Worm (Caenorhabditis elegans) whole organism, L1 larva: ENCODE data around the gene M03C11.1.

ENCODE experiments used
- C04F5.9 ChIP-seq: sonication (generic microtip); optimal IDR thresholded peaks from 2 replicates; lab custom pipeline; 2016; ENCODE audit warnings: missing genetic modification characterization, missing compliant biosample characterization
- aha-1 ChIP-seq: fragments of 150-350 bp; optimal IDR thresholded peaks from 2 replicates; lab custom pipeline; 2014; ENCODE audit warnings: missing biosample characterization, missing genetic modification characterization
- alr-1 ChIP-seq: fragments of 200-800 bp; sonication (Bioruptor generic); optimal IDR thresholded peaks from 2 replicates; lab custom pipeline; 2018; ENCODE audit warnings: borderline replicate concordance, mild to moderate bottlenecking, missing genetic modification characterization, missing compliant biosample characterization
- ceh-82 ChIP-seq, 3 experiments: fragments of 150-350 bp in 1 of 3; sonication (generic microtip) in 2 of 3; optimal IDR thresholded peaks; 2 replicates each; lab custom pipeline; 2014 to 2017; ENCODE audit warnings: missing biosample characterization in 3 of 3, missing genetic modification characterization in 3 of 3
- ceh-88 ChIP-seq: fragments of 200-800 bp; sonication (Bioruptor generic); IDR thresholded peaks from 2 replicates; pipeline ENCODE4 v1.3.6; 2022; ENCODE audit warnings: missing genetic modification characterization, missing compliant biosample characterization
- ces-1 ChIP-seq: fragments of 150-350 bp; optimal IDR thresholded peaks from 2 replicates; lab custom pipeline; 2014; ENCODE audit warnings: missing biosample characterization, missing genetic modification reagents, missing genetic modification characterization
- efl-1 ChIP-seq, 4 experiments: fragments of 150-350 bp; optimal IDR thresholded peaks in 3 of 4; peaks in 1 of 4; 1 replicate in 1 of 4; 2 replicates in 3 of 4; lab custom pipeline; 2014; ENCODE audit warnings: missing biosample characterization in 2 of 4, missing genetic modification characterization in 2 of 4, missing genetic modification reagents in 2 of 4
- egl-13 ChIP-seq: sonication (generic microtip); optimal IDR thresholded peaks from 2 replicates; lab custom pipeline; 2016; ENCODE audit warnings: missing genotype, missing genetic modification reagents, missing genetic modification characterization, missing compliant biosample characterization
- elt-2 ChIP-seq: sonication (generic microtip); optimal IDR thresholded peaks from 2 replicates; lab custom pipeline; 2016; ENCODE audit warnings: missing genetic modification characterization, mild to moderate bottlenecking, inconsistent platforms, missing compliant biosample characterization, missing genetic modification reagents
- fkh-8 ChIP-seq: sonication (generic microtip); optimal IDR thresholded peaks from 2 replicates; lab custom pipeline; 2016; ENCODE audit warnings: mild to moderate bottlenecking, missing genetic modification characterization, missing compliant biosample characterization
- hlh-17 ChIP-seq: fragments of 200-800 bp; sonication (Bioruptor generic); optimal IDR thresholded peaks from 2 replicates; lab custom pipeline; 2018; ENCODE audit warnings: missing genetic modification characterization, mild to moderate bottlenecking, missing compliant biosample characterization, moderate library complexity, borderline replicate concordance
- isw-1 ChIP-seq: fragments of 200-800 bp; sonication (Bioruptor generic); IDR thresholded peaks from 2 replicates; pipeline ENCODE4 v1.3.6; 2022; ENCODE audit warnings: missing genetic modification characterization, missing compliant biosample characterization
- jun-1 ChIP-seq: fragments of 150-350 bp; optimal IDR thresholded peaks from 2 replicates; lab custom pipeline; 2014; ENCODE audit warnings: missing biosample characterization, missing genetic modification reagents, missing genetic modification characterization
- lin-13 ChIP-seq: fragments of 150-350 bp; optimal IDR thresholded peaks from 2 replicates; lab custom pipeline; 2014; ENCODE audit warnings: missing biosample characterization, missing genetic modification reagents, missing genetic modification characterization
- lin-14 ChIP-seq: fragments of 200-800 bp; sonication (Bioruptor generic); optimal IDR thresholded peaks from 2 replicates; lab custom pipeline; 2018; ENCODE audit warnings: mild to moderate bottlenecking, missing genetic modification characterization, moderate library complexity, missing compliant biosample characterization
- lin-39 ChIP-seq: fragments of 150-350 bp; optimal IDR thresholded peaks from 2 replicates; lab custom pipeline; 2014; ENCODE audit warnings: missing biosample characterization, missing genetic modification reagents, missing genetic modification characterization
- lsy-2 ChIP-seq, 2 experiments: fragments of 150-350 bp; optimal IDR thresholded peaks; 2 replicates each; lab custom pipeline; 2014; ENCODE audit warnings: missing biosample characterization in 2 of 2, missing genetic modification characterization in 2 of 2
- mdl-1 ChIP-seq, 2 experiments: fragments of 150-350 bp; optimal IDR thresholded peaks; 2 replicates each; lab custom pipeline; 2014 to 2017; ENCODE audit warnings: missing biosample characterization in 2 of 2, missing genetic modification characterization in 2 of 2, inconsistent platforms in 1 of 2
- mep-1 ChIP-seq: fragments of 150-350 bp; optimal IDR thresholded peaks from 2 replicates; lab custom pipeline; 2014; ENCODE audit warnings: missing biosample characterization, missing genetic modification characterization
- nhr-12 ChIP-seq: sonication (generic microtip); optimal IDR thresholded peaks from 2 replicates; lab custom pipeline; 2017; ENCODE audit warnings: missing biosample characterization, missing genetic modification characterization
- nhr-20 ChIP-seq: sonication (generic microtip); optimal IDR thresholded peaks from 2 replicates; lab custom pipeline; 2016; ENCODE audit warnings: mild to moderate bottlenecking, missing genetic modification characterization, missing compliant biosample characterization
- nhr-47 ChIP-seq: sonication (generic microtip); optimal IDR thresholded peaks from 2 replicates; lab custom pipeline; 2016; ENCODE audit warnings: mild to moderate bottlenecking, missing genetic modification characterization, moderate library complexity, missing compliant biosample characterization
- nhr-71 ChIP-seq: sonication (generic microtip); optimal IDR thresholded peaks from 2 replicates; lab custom pipeline; 2016; ENCODE audit warnings: mild to moderate bottlenecking, missing genetic modification characterization, moderate library complexity, missing compliant biosample characterization
- nhr-84 ChIP-seq: sonication (generic microtip); optimal IDR thresholded peaks from 2 replicates; lab custom pipeline; 2017; ENCODE audit warnings: missing biosample characterization, missing genetic modification characterization
- nhr-85 ChIP-seq: sonication (generic microtip); peaks from one replicate; lab custom pipeline; 2016; ENCODE audit warnings: missing genetic modification characterization, inconsistent platforms, missing compliant biosample characterization
- pag-3 ChIP-seq: sonication (generic microtip); optimal IDR thresholded peaks from 2 replicates; lab custom pipeline; 2017; ENCODE audit warnings: missing genetic modification characterization, mild to moderate bottlenecking, missing compliant biosample characterization, antibody characterized with exemption, borderline replicate concordance; ENCODE audit not compliant: insufficient read depth
- pax-3 ChIP-seq: fragments of 200-800 bp; sonication (Bioruptor generic); optimal IDR thresholded peaks from 2 replicates; lab custom pipeline; 2018; ENCODE audit warnings: mild to moderate bottlenecking, missing genetic modification characterization, moderate library complexity, missing compliant biosample characterization
- rnt-1 ChIP-seq: sonication (generic microtip); optimal IDR thresholded peaks from 2 replicates; lab custom pipeline; 2016; ENCODE audit warnings: mild to moderate bottlenecking, missing genetic modification characterization, moderate library complexity, missing compliant biosample characterization
- skn-1 ChIP-seq: fragments of 150-350 bp; optimal IDR thresholded peaks from 2 replicates; lab custom pipeline; 2014; ENCODE audit warnings: missing biosample characterization, missing genetic modification characterization
- swsn-7 ChIP-seq: sonication (generic microtip); optimal IDR thresholded peaks from 2 replicates; lab custom pipeline; 2016; ENCODE audit warnings: missing genetic modification characterization, missing compliant biosample characterization
- unc-86 ChIP-seq: sonication (generic microtip); optimal IDR thresholded peaks from 2 replicates; lab custom pipeline; 2016; ENCODE audit warnings: missing genetic modification characterization, missing compliant biosample characterization
- zip-4 ChIP-seq: fragments of 200-800 bp; sonication (Bioruptor generic); optimal IDR thresholded peaks from 2 replicates; lab custom pipeline; 2018; ENCODE audit warnings: mild to moderate bottlenecking, missing genetic modification characterization, moderate library complexity, missing compliant biosample characterization

Gene M03C11.1

DNA sequence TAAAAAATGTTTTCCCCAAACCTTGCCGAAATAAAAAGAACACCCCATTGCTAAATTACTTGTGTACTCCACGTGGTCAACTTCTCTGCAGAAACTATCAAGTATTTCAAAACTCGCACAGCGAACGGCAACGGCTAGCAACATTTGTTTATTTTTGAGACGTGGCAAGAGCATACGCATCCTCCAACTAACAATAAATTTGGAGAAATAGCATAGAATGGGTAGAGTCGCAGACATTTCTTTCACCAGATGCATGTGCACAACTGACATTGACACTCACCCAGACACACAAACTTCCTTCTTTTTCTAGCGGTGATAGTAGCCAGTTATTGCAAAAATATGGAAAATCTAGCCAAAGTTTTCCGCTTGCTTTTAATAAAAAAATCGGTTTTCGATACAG, 16.3 kb downstream of the M03C11.1 start:
- TF ChIP-seq nhr-84 (tag; lab: Kevin White, UChicago) = no peak
- no peak for TF ChIP-seq lin-39 (tag; lab: Kevin White, UChicago)
- TF ChIP-seq skn-1 (tag; lab: Kevin White, UChicago) = no peak
- peak; percentile 71 for TF ChIP-seq lin-14 (GFP tag; lab: Kevin White, UChicago)
- TF ChIP-seq ceh-88 = no peak
- no peak for TF ChIP-seq unc-86 (tag; lab: Kevin White, UChicago)
- TF ChIP-seq nhr-20 (tag; lab: Kevin White, UChicago) = no peak
- TF ChIP-seq jun-1 = no peak
- TF ChIP-seq rnt-1 (tag; lab: Kevin White, UChicago) = peak; percentile 0
- TF ChIP-seq efl-1 (optimal IDR thresholded peaks at IDR 0.05; lab: Kevin White, UChicago) = peak in 1 of 2 experiments; percentile 21
- TF ChIP-seq efl-1 (GFP tag; optimal IDR thresholded peaks at IDR 0.05 in 1 of 2; lab: Kevin White, UChicago) = peak in 1 of 2 experiments; percentile 5

DNA sequence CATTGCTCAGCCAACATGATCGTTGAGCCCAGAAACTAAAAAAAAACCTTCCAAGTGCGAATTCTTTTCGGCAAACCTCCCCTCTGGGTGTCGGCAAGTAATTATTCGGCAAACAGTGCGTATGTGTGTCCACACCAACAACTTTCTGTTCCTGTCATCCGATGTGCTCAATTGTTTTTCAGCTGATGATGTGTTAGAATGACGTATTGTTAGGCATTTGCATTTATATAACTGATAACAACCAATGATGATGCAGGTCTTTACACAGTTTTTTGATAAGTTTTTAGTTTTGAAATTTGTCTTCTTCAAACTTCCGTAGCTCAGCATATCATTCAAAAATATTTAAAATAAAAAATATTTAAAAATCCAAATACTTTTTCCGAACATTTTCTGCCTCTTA, 17.0 kb downstream of the M03C11.1 start:
- TF ChIP-seq mdl-1 (tag; optimal IDR thresholded peaks at IDR 0.05; lab: Kevin White, UChicago) (no peak), elt-2 (tag; lab: Kevin White, UChicago) (peak; percentile 20)

DNA sequence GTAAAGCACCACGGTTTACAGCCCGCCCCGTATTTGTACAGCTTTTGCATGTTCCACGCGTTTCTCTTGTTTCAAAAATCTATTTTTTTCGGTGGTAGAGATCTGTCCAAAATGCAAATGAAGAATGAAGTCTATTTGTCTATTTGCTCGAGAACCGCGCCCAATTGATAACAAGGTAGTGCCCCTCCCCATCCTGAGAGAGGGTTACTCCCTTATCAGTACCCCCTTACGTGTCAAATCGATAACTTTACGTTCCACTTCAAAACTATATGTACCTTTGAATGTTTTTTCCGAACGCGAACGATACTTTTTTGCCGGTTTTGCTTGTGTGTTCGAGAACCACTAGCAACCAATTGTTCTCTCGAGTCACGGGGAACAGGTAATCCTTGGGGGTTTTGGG, 19.8 kb downstream of the M03C11.1 start:
- TF ChIP-seq elt-2 (tag; lab: Kevin White, UChicago) = peak; percentile 20
- no peak for TF ChIP-seq hlh-17

DNA sequence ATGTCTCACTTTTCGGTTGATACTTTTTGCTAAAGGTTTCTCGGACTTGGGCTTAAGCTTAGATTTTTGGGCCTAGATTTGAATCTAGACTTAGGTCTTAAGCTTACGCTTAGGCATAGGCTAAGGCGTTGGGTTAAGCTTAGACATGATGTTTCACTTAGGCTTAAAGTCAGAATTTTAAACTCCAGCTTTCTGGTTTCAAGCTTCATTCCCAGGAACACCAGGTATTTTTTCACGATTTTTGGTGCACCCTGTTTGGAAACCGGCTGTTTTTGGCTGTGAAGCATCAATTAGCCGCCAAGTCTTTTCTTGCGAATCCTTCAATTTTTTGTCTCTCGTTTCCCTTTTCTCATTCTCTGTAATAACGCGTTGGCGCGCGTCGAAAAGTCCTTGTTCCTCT, 22.0 kb downstream of the M03C11.1 start:
- no peak for TF ChIP-seq pax-3 (tag; lab: Kevin White, UChicago)
- TF ChIP-seq fkh-8 (tag; lab: Kevin White, UChicago) = no peak
- no peak for TF ChIP-seq nhr-85 (tag; lab: Kevin White, UChicago)
- no peak for TF ChIP-seq zip-4 (GFP tag; lab: Kevin White, UChicago)
- no peak for TF ChIP-seq pag-3 (tag; lab: Kevin White, UChicago)
- TF ChIP-seq unc-86 (tag; lab: Kevin White, UChicago) = no peak
- TF ChIP-seq aha-1 (tag; lab: Kevin White, UChicago) = no peak
- TF ChIP-seq isw-1 (GFP tag; lab: Robert Waterston, UW) = no peak
- no peak for TF ChIP-seq ces-1 (GFP tag; lab: Kevin White, UChicago)
- no peak for TF ChIP-seq nhr-71
- no peak for TF ChIP-seq lin-13 (GFP tag; lab: Kevin White, UChicago)

DNA sequence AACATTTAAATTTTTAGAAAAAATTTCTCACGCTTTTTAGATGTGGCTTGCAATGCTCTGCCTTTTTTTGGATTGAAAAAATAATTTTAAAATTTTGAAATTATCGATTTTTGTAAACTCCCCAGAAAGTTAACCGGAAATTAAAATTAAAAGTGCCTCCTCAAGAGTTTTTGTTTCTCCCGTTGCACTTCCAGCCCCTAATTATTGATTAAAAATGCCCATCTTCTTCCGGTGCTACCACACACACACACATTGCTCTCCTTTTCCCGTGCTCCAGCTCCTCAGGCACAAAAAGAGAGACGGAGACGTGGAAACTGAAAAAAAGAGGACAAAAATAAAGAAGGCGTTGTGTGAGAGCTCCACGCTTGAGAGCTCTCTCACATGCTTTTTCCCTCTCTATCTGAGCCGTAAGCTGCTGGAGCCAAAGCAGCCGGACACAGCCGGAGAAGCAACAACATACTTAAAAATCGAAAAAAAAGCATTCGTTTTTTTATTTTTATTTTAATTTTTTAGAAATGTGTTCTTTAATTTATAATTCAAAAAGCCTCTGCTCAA, 28.5 kb downstream of the M03C11.1 start:
- TF ChIP-seq lsy-2 (tag; optimal IDR thresholded peaks at IDR 0.05; lab: Kevin White, UChicago) = peak in 1 of 2 experiments; percentile 26
- peak; percentile 11 for TF ChIP-seq mep-1 (tag; lab: Kevin White, UChicago)
- TF ChIP-seq C04F5.9 (tag; lab: Kevin White, UChicago) = no peak
- TF ChIP-seq egl-13 (tag; lab: Kevin White, UChicago) = peak; percentile 27
- TF ChIP-seq nhr-12 = no peak
- TF ChIP-seq swsn-7 (tag; lab: Kevin White, UChicago) = peak; percentile 11
- TF ChIP-seq lin-13 (GFP tag; lab: Kevin White, UChicago) = no peak
- TF ChIP-seq ceh-82 (tag; optimal IDR thresholded peaks at IDR 0.05; lab: Kevin White, UChicago) = peak in 1 of 3 experiments; percentile 40
- peak; percentile 6 for TF ChIP-seq unc-86 (tag; lab: Kevin White, UChicago)
- TF ChIP-seq alr-1 = no peak
- no peak for TF ChIP-seq efl-1 (optimal IDR thresholded peaks at IDR 0.05; lab: Kevin White, UChicago)
- TF ChIP-seq efl-1 (GFP tag; optimal IDR thresholded peaks at IDR 0.05 in 1 of 2; lab: Kevin White, UChicago) = peak in 1 of 2 experiments; percentile 85
- TF ChIP-seq fkh-8 (tag; lab: Kevin White, UChicago) = peak; percentile 69
- peak; percentile 30 for TF ChIP-seq nhr-47 (tag; lab: Kevin White, UChicago)
- peak; percentile 58 for TF ChIP-seq lin-14 (GFP tag; lab: Kevin White, UChicago)
- TF ChIP-seq, all 84 proteins: peak for 10
